Fruit fly (Drosophila melanogaster) whole organism: ENCODE results near the gene CG17271.

Experiments
- psq ChIP-seq: fragments of >200 bp; optimal IDR thresholded peaks from 2 replicates; lab custom pipeline; 2017
- usp ChIP-seq: fragments of >200 bp; optimal IDR thresholded peaks from 2 replicates; lab custom pipeline; 2017; ENCODE audit warnings: missing biosample characterization, missing genetic modification characterization, mixed read lengths

DNA sequence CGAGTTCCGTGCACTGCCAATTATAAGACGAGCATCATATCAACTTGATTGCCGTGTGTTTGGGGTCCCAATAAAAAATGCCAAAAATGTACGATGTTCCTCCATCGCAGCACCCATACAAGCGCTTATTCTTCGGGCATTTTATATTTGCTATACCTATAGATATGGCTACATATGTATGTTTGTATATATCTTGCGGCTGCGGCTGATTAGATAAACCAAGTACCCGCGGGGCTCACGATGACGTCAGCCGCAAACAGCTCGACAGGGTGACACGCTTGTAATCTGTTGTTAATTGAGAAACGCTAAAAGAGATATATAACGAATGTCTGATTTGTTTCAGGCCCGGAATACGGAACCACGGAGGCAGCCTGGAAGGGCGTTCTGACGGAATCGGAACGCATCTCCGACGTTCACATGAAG lies 15.6 kb upstream of the CG17271 start:
- TF ChIP-seq psq (lab: Kevin White, UChicago) (no peak), usp (no peak)
